Fruit fly (Drosophila melanogaster) whole organism, embryonic: ENCODE results near the gene Tdg.

Experiments used
- Asciz ChIP-seq: fragments of 200-800 bp; sonication (Bioruptor generic); optimal IDR thresholded peaks from 2 replicates; lab custom pipeline; 2017; ENCODE audit warnings: missing biosample characterization, mild to moderate bottlenecking, missing genetic modification characterization, missing genetic modification reagents
- BEAF-32 ChIP-seq: fragments of 200-800 bp; sonication (Bioruptor generic); optimal IDR thresholded peaks from 3 replicates; lab custom pipeline; 2017; ENCODE audit warnings: missing biosample characterization, missing genetic modification characterization, mild to moderate bottlenecking, moderate library complexity, missing genetic modification reagents
- Bgb ChIP-seq: fragments of 200-800 bp; sonication (Bioruptor generic); IDR thresholded peaks from 2 replicates; pipeline ENCODE4 v1.3.6; 2022; ENCODE audit warnings: missing biosample characterization, missing genetic modification characterization; ENCODE audit not compliant: partially characterized antibody
- Blimp-1 ChIP-seq: fragments of 200-800 bp; sonication (Bioruptor generic); optimal IDR thresholded peaks from 3 replicates; lab custom pipeline; 2018; ENCODE audit warnings: missing biosample characterization, missing genetic modification characterization, mild to moderate bottlenecking, moderate library complexity, missing genetic modification reagents
- CG1024 ChIP-seq: fragments of 200-800 bp; sonication (Bioruptor generic); IDR thresholded peaks from 2 replicates; pipeline ENCODE4 v1.3.6; 2022; ENCODE audit warnings: missing biosample characterization, missing genetic modification characterization
- CG11723 ChIP-seq: fragments of 200-800 bp; sonication (Bioruptor generic); optimal IDR thresholded peaks from 2 replicates; lab custom pipeline; 2017; ENCODE audit warnings: missing biosample characterization, mild to moderate bottlenecking, missing genetic modification characterization
- CG15479 ChIP-seq: fragments of 200-800 bp; sonication (Bioruptor generic); optimal IDR thresholded peaks from 3 replicates; lab custom pipeline; 2019; ENCODE audit warnings: missing biosample characterization, mild to moderate bottlenecking, missing genetic modification characterization, moderate library complexity
- CG15514 ChIP-seq: fragments of 200-800 bp; sonication (Bioruptor generic); optimal IDR thresholded peaks from 3 replicates; lab custom pipeline; 2017; ENCODE audit warnings: missing biosample characterization, missing genetic modification characterization, mild to moderate bottlenecking, moderate library complexity, missing genetic modification reagents
- CG1647 ChIP-seq: fragments of 200-800 bp; sonication (Bioruptor generic); optimal IDR thresholded peaks from 3 replicates; lab custom pipeline; 2016; ENCODE audit warnings: missing biosample characterization, missing genetic modification characterization
- CG16863 ChIP-seq: fragments of 200-800 bp; sonication (Bioruptor generic); optimal IDR thresholded peaks from 3 replicates; lab custom pipeline; 2016; ENCODE audit warnings: missing biosample characterization, missing genetic modification characterization
- CG17802 ChIP-seq: fragments of 200-800 bp; sonication (Bioruptor generic); optimal IDR thresholded peaks from 2 replicates; lab custom pipeline; 2018; ENCODE audit warnings: missing biosample characterization, mild to moderate bottlenecking, missing genetic modification characterization, moderate library complexity
- CG18262 ChIP-seq: fragments of 200-800 bp; optimal IDR thresholded peaks from 3 replicates; lab custom pipeline; 2019; ENCODE audit warnings: missing biosample characterization, mild to moderate bottlenecking, missing genetic modification characterization, moderate library complexity
- CG2199 ChIP-seq: fragments of 200-800 bp; sonication (Bioruptor generic); IDR thresholded peaks from 3 replicates; pipeline ENCODE4 v1.3.6; 2022; ENCODE audit warnings: missing biosample characterization, missing genetic modification characterization
- CG30020 ChIP-seq: fragments of 200-800 bp; optimal IDR thresholded peaks from 2 replicates; lab custom pipeline; 2019; ENCODE audit warnings: missing biosample characterization, mild to moderate bottlenecking, missing genetic modification characterization, moderate library complexity
- CG30403 ChIP-seq: fragments of 200-800 bp; sonication (Bioruptor generic); optimal IDR thresholded peaks from 3 replicates; lab custom pipeline; 2016; ENCODE audit warnings: missing biosample characterization, missing genetic modification characterization
- CG42726 ChIP-seq: fragments of 200-800 bp; sonication (Bioruptor generic); IDR thresholded peaks from 2 replicates; pipeline ENCODE4 v1.3.6; 2022; ENCODE audit warnings: missing biosample characterization, missing genetic modification characterization; ENCODE audit not compliant: partially characterized antibody
- CG4617 ChIP-seq: fragments of 200-800 bp; sonication (Bioruptor generic); optimal IDR thresholded peaks from 3 replicates; lab custom pipeline; 2016; ENCODE audit warnings: missing biosample characterization, missing genetic modification characterization, borderline replicate concordance
- Dad ChIP-seq: fragments of 200-800 bp; sonication (Bioruptor generic); optimal IDR thresholded peaks from 3 replicates; lab custom pipeline; 2016; ENCODE audit warnings: missing biosample characterization, missing genetic modification characterization
- Deaf1 ChIP-seq: fragments of 200-800 bp; optimal IDR thresholded peaks from 3 replicates; lab custom pipeline; 2019; ENCODE audit warnings: missing biosample characterization, mild to moderate bottlenecking, missing genetic modification characterization, moderate library complexity
- Doc2 ChIP-seq: fragments of 200-800 bp; sonication (Bioruptor generic); IDR thresholded peaks from 2 replicates; pipeline ENCODE4 v1.3.6; 2022; ENCODE audit warnings: missing biosample characterization, missing genetic modification characterization
- Drgx ChIP-seq: fragments of 200-800 bp; sonication (Bioruptor generic); IDR thresholded peaks from 2 replicates; pipeline ENCODE4 v1.3.6; 2022; ENCODE audit warnings: missing biosample characterization, missing genetic modification characterization
- Fer1 ChIP-seq: fragments of 200-800 bp; sonication (Bioruptor generic); optimal IDR thresholded peaks from 2 replicates; lab custom pipeline; 2017; ENCODE audit warnings: missing biosample characterization, mild to moderate bottlenecking, missing genetic modification characterization
- Hr51 ChIP-seq, 2 experiments: fragments of 200-800 bp; sonication (Bioruptor generic); optimal IDR thresholded peaks; 2 replicates in 1 of 2; 3 replicates in 1 of 2; lab custom pipeline; 2016 to 2018; ENCODE audit warnings: missing biosample characterization in 2 of 2, missing genetic modification characterization in 2 of 2, mild to moderate bottlenecking in 1 of 2, moderate library complexity in 1 of 2
- Pdp1 ChIP-seq, 2 experiments: fragments of 200-800 bp; sonication (Bioruptor generic); optimal IDR thresholded peaks; 3 replicates each; lab custom pipeline; 2016; ENCODE audit warnings: missing biosample characterization in 2 of 2, missing genetic modification characterization in 2 of 2, mild to moderate bottlenecking in 1 of 2, moderate library complexity in 1 of 2
- Scr ChIP-seq: fragments of 200-800 bp; sonication (Bioruptor generic); IDR thresholded peaks from 2 replicates; pipeline ENCODE4 v1.3.6; 2022; ENCODE audit warnings: missing biosample characterization, missing genetic modification characterization; ENCODE audit not compliant: partially characterized antibody
- Side ChIP-seq: fragments of 200-800 bp; sonication (Bioruptor generic); optimal IDR thresholded peaks from 2 replicates; lab custom pipeline; 2016; ENCODE audit warnings: missing biosample characterization, missing genetic modification characterization
- YL-1 ChIP-seq: fragments of 200-800 bp; sonication (Bioruptor generic); optimal IDR thresholded peaks from 3 replicates; lab custom pipeline; 2017; ENCODE audit warnings: missing biosample characterization, mild to moderate bottlenecking, missing genetic modification characterization
- amos ChIP-seq: fragments of 200-800 bp; sonication (Bioruptor generic); IDR thresholded peaks from 2 replicates; pipeline ENCODE4 v1.3.6; 2022; ENCODE audit warnings: missing biosample characterization, missing genetic modification characterization; ENCODE audit not compliant: partially characterized antibody
- cg ChIP-seq: fragments of 200-800 bp; sonication (Bioruptor generic); optimal IDR thresholded peaks from 3 replicates; lab custom pipeline; 2019; ENCODE audit warnings: missing biosample characterization, mild to moderate bottlenecking, missing genetic modification characterization, moderate library complexity
- da ChIP-seq: fragments of 200-800 bp; sonication (Bioruptor generic); optimal IDR thresholded peaks from 2 replicates; lab custom pipeline; 2016; ENCODE audit warnings: missing biosample characterization, missing genetic modification characterization
- ems ChIP-seq: fragments of 200-800 bp; sonication (Bioruptor generic); optimal IDR thresholded peaks from 3 replicates; lab custom pipeline; 2016; ENCODE audit warnings: missing biosample characterization, missing genetic modification characterization
- ewg ChIP-seq: fragments of 200-800 bp; sonication (Bioruptor generic); optimal IDR thresholded peaks from 3 replicates; lab custom pipeline; 2017; ENCODE audit warnings: mild to moderate bottlenecking, missing biosample characterization, missing genetic modification reagents, missing genetic modification characterization
- gem ChIP-seq: fragments of 200-800 bp; sonication (Bioruptor generic); optimal IDR thresholded peaks from 2 replicates; lab custom pipeline; 2019; ENCODE audit warnings: missing biosample characterization, mild to moderate bottlenecking, missing genetic modification characterization, moderate library complexity
- hkb ChIP-seq, 2 experiments: fragments of 200-800 bp in 1 of 2; fragments of >200 bp in 1 of 2; sonication (Bioruptor generic) in 1 of 2; IDR thresholded peaks in 1 of 2; optimal IDR thresholded peaks in 1 of 2; 2 replicates each; pipeline versions ENCODE4 v1.3.6 to Lab custom; 2017 to 2022; ENCODE audit warnings: missing biosample characterization in 1 of 2, missing genetic modification characterization in 1 of 2
- ken ChIP-seq: fragments of 200-800 bp; sonication (Bioruptor generic); IDR thresholded peaks from 3 replicates; pipeline ENCODE4 v1.3.6; 2022; ENCODE audit warnings: missing biosample characterization, missing genetic modification characterization
- onecut ChIP-seq: fragments of 200-800 bp; sonication (Bioruptor generic); IDR thresholded peaks from 2 replicates; pipeline ENCODE4 v1.3.6; 2022; ENCODE audit warnings: missing biosample characterization, missing genetic modification characterization
- peb ChIP-seq: fragments of 200-800 bp; sonication (Bioruptor generic); IDR thresholded peaks from 2 replicates; pipeline ENCODE4 v1.3.6; 2022; ENCODE audit warnings: missing biosample characterization, missing genetic modification characterization
- pzg ChIP-seq: fragments of 200-800 bp; sonication (Bioruptor generic); optimal IDR thresholded peaks from 3 replicates; lab custom pipeline; 2018; ENCODE audit warnings: missing biosample characterization, mild to moderate bottlenecking, missing genetic modification characterization, moderate library complexity
- row ChIP-seq: fragments of 200-800 bp; sonication (Bioruptor generic); IDR thresholded peaks from 3 replicates; pipeline ENCODE4 v1.3.6; 2022; ENCODE audit warnings: missing biosample characterization, missing genetic modification characterization
- sens ChIP-seq: fragments of 200-800 bp; sonication (Bioruptor generic); peaks from one replicate; lab custom pipeline; 2016; ENCODE audit warnings: missing biosample characterization, missing genetic modification characterization
- sqz ChIP-seq: fragments of 200-800 bp; sonication (Bioruptor generic); optimal IDR thresholded peaks from 3 replicates; lab custom pipeline; 2018; ENCODE audit warnings: missing biosample characterization, mild to moderate bottlenecking, missing genetic modification characterization
- unc-4 ChIP-seq: fragments of 200-800 bp; sonication (Bioruptor generic); IDR thresholded peaks from 2 replicates; pipeline ENCODE4 v1.3.6; 2022; ENCODE audit warnings: missing biosample characterization, missing genetic modification characterization; ENCODE audit not compliant: partially characterized antibody
- usp ChIP-seq: fragments of >200 bp; optimal IDR thresholded peaks from 2 replicates; lab custom pipeline; 2017; ENCODE audit warnings: missing biosample characterization, missing genetic modification characterization

Tdg gene

dm6 chr4:588514-588913 lies 30.9 kb upstream of the Tdg start:
- TF ChIP-seq CG11723 (GFP tag; lab: Kevin White, UChicago) = peak; percentile 43
- peak; percentile 39; the same call in 1 of the 2 replicates for TF ChIP-seq onecut (GFP tag; lab: Robert Waterston, UW)
- no peak for TF ChIP-seq Side (GFP tag; lab: Kevin White, UChicago)
- TF ChIP-seq Blimp-1 = peak; percentile 90
- peak; percentile 32 for TF ChIP-seq CG15479 (GFP tag; lab: Kevin White, UChicago)

- TF ChIP-seq CG30403 (GFP tag; lab: Kevin White, UChicago) (no peak), CG15514 (GFP tag; lab: Kevin White, UChicago) (peak; percentile 97), gem (tag; lab: Kevin White, UChicago) (peak; percentile 5), unc-4 (GFP tag; lab: Robert Waterston, UW) (no peak), CG2199 (GFP tag; lab: Robert Waterston, UW) (0 out of 3 replicates have a peak, but pooled peaks have one; percentile 29), CG1647 (GFP tag; lab: Kevin White, UChicago) (no peak)
Measured at dm6 chr4:582836-583235, 25.2 kb upstream of the Tdg start, which contains the start of gene CG1909. TSS of gene CG1909 (plus strand) at chr4:583108.

- no peak for TF ChIP-seq da (GFP tag; lab: Kevin White, UChicago)
- TF ChIP-seq CG42726 (GFP tag; lab: Robert Waterston, UW) = no peak
- TF ChIP-seq CG30403 (GFP tag; lab: Kevin White, UChicago) = no peak
- no peak for TF ChIP-seq Bgb (GFP tag; lab: Robert Waterston, UW)
- no peak for TF ChIP-seq ems (GFP tag; lab: Kevin White, UChicago)
- TF ChIP-seq Dad (GFP tag; lab: Kevin White, UChicago) = no peak
- TF ChIP-seq ken = no peak
- no peak for TF ChIP-seq hkb (optimal IDR thresholded peaks at IDR 0.05; lab: Kevin White, UChicago)
- no peak for TF ChIP-seq hkb (GFP tag; IDR thresholded peaks at IDR 0.05; lab: Robert Waterston, UW)
- no peak for TF ChIP-seq Scr (GFP tag; lab: Robert Waterston, UW)
- no peak for TF ChIP-seq row (GFP tag; lab: Robert Waterston, UW)
- no peak for TF ChIP-seq ewg (GFP tag; lab: Kevin White, UChicago)
- no peak for TF ChIP-seq CG16863 (GFP tag; lab: Kevin White, UChicago)
- no peak for TF ChIP-seq usp (GFP tag; lab: Kevin White, UChicago)
Measured at dm6 chr4:576439-576838, 18.8 kb upstream of the Tdg start.

dm6 chr4:571504-572268 lies 14.0 kb upstream of the Tdg start, which contains the start of the genes ND-49 and Ephrin:
TSS of gene ND-49 (minus strand) at chr4:571554.
TSS of gene Ephrin (plus strand) at chr4:571755.
- TF ChIP-seq BEAF-32 (peak; percentile 58), Fer1 (peak; percentile 30), sqz (GFP tag; lab: Kevin White, UChicago) (peak; percentile 75), CG18262 (tag; lab: Kevin White, UChicago) (peak; percentile 3), peb (no peak), CG1024 (peak; percentile 91; the same call in 1 of the 2 replicates), CG30020 (tag; lab: Kevin White, UChicago) (peak; percentile 95), Asciz (GFP tag; lab: Kevin White, UChicago) (peak; percentile 5), Hr51 (GFP tag; optimal IDR thresholded peaks at IDR 0.05; lab: Kevin White, UChicago) (no peak), pzg (GFP tag; lab: Kevin White, UChicago) (peak; percentile 13), Pdp1 (GFP tag; optimal IDR thresholded peaks at IDR 0.05; lab: Kevin White, UChicago) (peak in 1 of 2 experiments; percentile 95), cg (GFP tag; lab: Kevin White, UChicago) (peak; percentile 76), YL-1 (GFP tag; lab: Kevin White, UChicago) (peak; percentile 70), amos (no peak), Drgx (no peak), CG17802 (tag; lab: Kevin White, UChicago) (peak; percentile 96), Doc2 (GFP tag; lab: Robert Waterston, UW) (no peak), CG4617 (GFP tag; lab: Kevin White, UChicago) (peak; percentile 67), Deaf1 (no peak), sens (GFP tag; lab: Kevin White, UChicago) (peak; percentile 75)
